Fruit fly (Drosophila melanogaster): ENCODE data around the gene CG42747.
A peak's percentile ranks its signal among the peaks of the same experiment; 100 is the strongest.

Gene CG42747

dm6 chr3L:6400062-6400750 lies at the start of gene CG42747 (continued):
- TF ChIP-seq Oli (tag; optimal IDR thresholded peaks at IDR 0.05), result peak; percentile 85
- TF ChIP-seq al (GFP tag; IDR thresholded peaks at IDR 0.05), result no peak
- TF ChIP-seq CG10979 (tag; optimal IDR thresholded peaks at IDR 0.05), result peak; percentile 91
- no peak for TF ChIP-seq CG11456 (GFP tag; IDR thresholded peaks at IDR 0.05)
- TF ChIP-seq Dfd (GFP tag; optimal IDR thresholded peaks at IDR 0.05), result no peak
- peak; percentile 77 for TF ChIP-seq az2 (GFP tag; optimal IDR thresholded peaks at IDR 0.05)
- peak; percentile 89 for TF ChIP-seq CG14710 (tag; optimal IDR thresholded peaks at IDR 0.05)
- peak; percentile 72 for TF ChIP-seq CG16815 (GFP tag; optimal IDR thresholded peaks at IDR 0.05)
- no peak for TF ChIP-seq HmgZ (tag; optimal IDR thresholded peaks at IDR 0.05)
- peak; percentile 82 for TF ChIP-seq CG11504 (tag; optimal IDR thresholded peaks at IDR 0.05)
- peak; percentile 99 for TF ChIP-seq z (GFP tag; IDR thresholded peaks at IDR 0.05)
- TF ChIP-seq CkIIα-i1 (GFP tag; IDR thresholded peaks at IDR 0.05), result no peak
- peak; percentile 37 for TF ChIP-seq sima (GFP tag; optimal IDR thresholded peaks at IDR 0.05)
- peak; percentile 81 for TF ChIP-seq trem (tag; optimal IDR thresholded peaks at IDR 0.05)
- no peak for TF ChIP-seq jigr1 (GFP tag; IDR thresholded peaks at IDR 0.05)
- no peak for TF ChIP-seq CG10565 (GFP tag; optimal IDR thresholded peaks at IDR 0.05)
- no peak for TF ChIP-seq Trl (optimal IDR thresholded peaks at IDR 0.05)
- TF ChIP-seq Trl (GFP tag; optimal IDR thresholded peaks at IDR 0.05), result peak; percentile 67
- no peak for TF ChIP-seq Bteb2 (GFP tag; optimal IDR thresholded peaks at IDR 0.05)
- TF ChIP-seq ftz-f1 (GFP tag; optimal IDR thresholded peaks at IDR 0.05), result no peak
- TF ChIP-seq CG17385 (GFP tag; optimal IDR thresholded peaks at IDR 0.05), result peak; percentile 56
- no peak for TF ChIP-seq BEAF-32 (GFP tag; optimal IDR thresholded peaks at IDR 0.05)
- peak; percentile 58 for TF ChIP-seq Antp (GFP tag; optimal IDR thresholded peaks at IDR 0.05)
- TF ChIP-seq pzg (GFP tag; optimal IDR thresholded peaks at IDR 0.05), result no peak
- TF ChIP-seq CG12071 (GFP tag; optimal IDR thresholded peaks at IDR 0.05), result peak; percentile 62
- TF ChIP-seq sens-2 (GFP tag; IDR thresholded peaks at IDR 0.05), result peak; percentile 64; the same call in 1 of the 2 replicates
- peak; percentile 89 for TF ChIP-seq CG2202 (tag; optimal IDR thresholded peaks at IDR 0.05)
- peak; percentile 50; the same call in 1 of the 2 replicates for TF ChIP-seq ranshi (GFP tag; IDR thresholded peaks at IDR 0.05)
- TF ChIP-seq Hr3 (GFP tag; optimal IDR thresholded peaks at IDR 0.05), result peak; percentile 69
- peak; percentile 28 for TF ChIP-seq mam (GFP tag; optimal IDR thresholded peaks at IDR 0.05)
- peak; percentile 17; the same call in 1 of the 3 replicates for TF ChIP-seq knrl (GFP tag; IDR thresholded peaks at IDR 0.05; ENCODE audit: partially characterized antibody)
- peak; percentile 30; the same call in 1 of the 2 replicates for TF ChIP-seq rib (GFP tag; IDR thresholded peaks at IDR 0.05)
- peak; percentile 84 for TF ChIP-seq CG12219 (GFP tag; optimal IDR thresholded peaks at IDR 0.05)
- peak; percentile 57; the same call in 1 of the 3 replicates for TF ChIP-seq dysf (GFP tag; IDR thresholded peaks at IDR 0.05)
- TF ChIP-seq CG7745 (tag; optimal IDR thresholded peaks at IDR 0.05), result peak; percentile 9
- peak; percentile 29 for TF ChIP-seq Dad (GFP tag; optimal IDR thresholded peaks at IDR 0.05)
- TF ChIP-seq Usf (GFP tag; optimal IDR thresholded peaks at IDR 0.05), result peak; percentile 19
- TF ChIP-seq grn (GFP tag; optimal IDR thresholded peaks at IDR 0.05), result no peak
- TF ChIP-seq H2.0 (GFP tag; IDR thresholded peaks at IDR 0.05), result no peak
- peak; percentile 85 for TF ChIP-seq nmo (GFP tag; optimal IDR thresholded peaks at IDR 0.05)
- TF ChIP-seq kni (GFP tag; optimal IDR thresholded peaks at IDR 0.05), result peak; percentile 57
- TF ChIP-seq CG4854 (GFP tag; optimal IDR thresholded peaks at IDR 0.05), result peak; percentile 26
- TF ChIP-seq CG6689 (GFP tag; IDR thresholded peaks at IDR 0.05), result peak; percentile 63
- TF ChIP-seq repo (GFP tag; optimal IDR thresholded peaks at IDR 0.05), result no peak
- TF ChIP-seq Poxn (GFP tag; IDR thresholded peaks at IDR 0.05), result no peak
- peak; percentile 74 for TF ChIP-seq grau (tag; optimal IDR thresholded peaks at IDR 0.05)
- TF ChIP-seq sc (optimal IDR thresholded peaks at IDR 0.05), result no peak
- peak; percentile 67 for TF ChIP-seq sc (GFP tag; optimal IDR thresholded peaks at IDR 0.05)
- no peak for TF ChIP-seq peb (GFP tag; IDR thresholded peaks at IDR 0.05)
- peak; percentile 51 for TF ChIP-seq esg (GFP tag; conservative IDR thresholded peaks at IDR 0.05)
- peak; percentile 45; the same call in 1 of the 2 replicates for TF ChIP-seq Awh (GFP tag; IDR thresholded peaks at IDR 0.05)
